2 fruit fly cellular contexts compared by ENCODE assay signal in genomic region chr3L:19564905-19565700, dm6.
TF ChIP-seq lines count a peak whose summit lies in the region.

No protein-coding gene starts in this region.

- TF ChIP-seq CTCF in whole organism, embryonic (GFP tag; optimal IDR thresholded peaks at IDR 0.05; lab: Kevin White, UChicago) = no peak

TF ChIP-seq in whole organism, embryonic, 481 proteins besides CTCF, POLR2A, EP300 and RAD21 (continues in another document):
- TF ChIP-seq CG9437 (GFP tag; optimal IDR thresholded peaks at IDR 0.05; lab: Kevin White, UChicago) (no peak), ken (GFP tag; IDR thresholded peaks at IDR 0.05; lab: Robert Waterston, UW) (0 out of 3 replicates have a peak, but pooled peaks have one; percentile 18), pros (GFP tag; optimal IDR thresholded peaks at IDR 0.05; lab: Kevin White, UChicago) (no peak), CG18262 (tag; optimal IDR thresholded peaks at IDR 0.05; lab: Kevin White, UChicago) (no peak), Pdp1 (GFP tag; optimal IDR thresholded peaks at IDR 0.05; lab: Kevin White, UChicago) (peak in 1 of 2 experiments; percentile 65), unpg (GFP tag; optimal IDR thresholded peaks at IDR 0.05; lab: Kevin White, UChicago) (no peak), gce (GFP tag; IDR thresholded peaks at IDR 0.05; lab: Robert Waterston, UW) (no peak), fd64A (GFP tag; optimal IDR thresholded peaks at IDR 0.05; lab: Kevin White, UChicago) (no peak), Hand (GFP tag; optimal IDR thresholded peaks at IDR 0.05; lab: Kevin White, UChicago) (no peak), eve (GFP tag; optimal IDR thresholded peaks at IDR 0.05; lab: Kevin White, UChicago) (peak in 1 of 2 experiments; percentile 75), CG17361 (GFP tag; IDR thresholded peaks at IDR 0.05; lab: Robert Waterston, UW) (no peak), pzg (GFP tag; optimal IDR thresholded peaks at IDR 0.05; lab: Kevin White, UChicago) (no peak), CG17186 (GFP tag; optimal IDR thresholded peaks at IDR 0.05; lab: Kevin White, UChicago) (no peak), mirr (GFP tag; optimal IDR thresholded peaks at IDR 0.05; lab: Kevin White, UChicago) (no peak), HLHmδ (GFP tag; optimal IDR thresholded peaks at IDR 0.05; lab: Kevin White, UChicago) (no peak), MBD-R2 (GFP tag; IDR thresholded peaks at IDR 0.05; lab: Robert Waterston, UW) (no peak), tin (GFP tag; optimal IDR thresholded peaks at IDR 0.05; lab: Kevin White, UChicago) (no peak), sug (tag; optimal IDR thresholded peaks at IDR 0.05; lab: Kevin White, UChicago) (peak; percentile 73), CG14014 (GFP tag; IDR thresholded peaks at IDR 0.05; lab: Robert Waterston, UW) (no peak), CG17612 (GFP tag; IDR thresholded peaks at IDR 0.05; lab: Robert Waterston, UW) (no peak), tio (GFP tag; optimal IDR thresholded peaks at IDR 0.05; lab: Kevin White, UChicago) (no peak), CG1529 (GFP tag; optimal IDR thresholded peaks at IDR 0.05; lab: Kevin White, UChicago) (no peak), CG33213 (GFP tag; optimal IDR thresholded peaks at IDR 0.05; lab: Kevin White, UChicago) (no peak), hkb (optimal IDR thresholded peaks at IDR 0.05; lab: Kevin White, UChicago) (no peak), hkb (GFP tag; IDR thresholded peaks at IDR 0.05; lab: Robert Waterston, UW) (no peak), maf-S (GFP tag; optimal IDR thresholded peaks at IDR 0.05; lab: Kevin White, UChicago) (no peak), sens (GFP tag; lab: Kevin White, UChicago) (peak; percentile 48), CG4328 (GFP tag; optimal IDR thresholded peaks at IDR 0.05; lab: Kevin White, UChicago) (no peak), CG13424 (tag; optimal IDR thresholded peaks at IDR 0.05; lab: Kevin White, UChicago) (no peak), usp (GFP tag; optimal IDR thresholded peaks at IDR 0.05; lab: Kevin White, UChicago) (no peak), tna (GFP tag; IDR thresholded peaks at IDR 0.05; lab: Robert Waterston, UW; ENCODE audit: partially characterized antibody) (no peak), lab (GFP tag; optimal IDR thresholded peaks at IDR 0.05; lab: Kevin White, UChicago) (no peak), CG14050 (GFP tag; IDR thresholded peaks at IDR 0.05; lab: Robert Waterston, UW) (no peak), CG6683 (GFP tag; optimal IDR thresholded peaks at IDR 0.05; lab: Kevin White, UChicago) (no peak), Asciz (GFP tag; optimal IDR thresholded peaks at IDR 0.05; lab: Kevin White, UChicago) (no peak), fu2 (GFP tag; optimal IDR thresholded peaks at IDR 0.05; lab: Kevin White, UChicago) (no peak), fd102C (GFP tag; optimal IDR thresholded peaks at IDR 0.05; lab: Kevin White, UChicago) (no peak), dati (GFP tag; IDR thresholded peaks at IDR 0.05; lab: Robert Waterston, UW) (no peak), YL-1 (GFP tag; optimal IDR thresholded peaks at IDR 0.05; lab: Kevin White, UChicago) (no peak), h (optimal IDR thresholded peaks at IDR 0.05; lab: Kevin White, UChicago) (no peak), Blimp-1 (GFP tag; optimal IDR thresholded peaks at IDR 0.05; lab: Kevin White, UChicago) (peak; percentile 62), crol (GFP tag; IDR thresholded peaks at IDR 0.05; lab: Robert Waterston, UW) (no peak), Med (GFP tag; lab: Kevin White, UChicago) (peak; percentile 50), CG1024 (GFP tag; IDR thresholded peaks at IDR 0.05; lab: Robert Waterston, UW) (no peak), CG12299 (tag; optimal IDR thresholded peaks at IDR 0.05; lab: Kevin White, UChicago) (no peak), CG11696 (GFP tag; IDR thresholded peaks at IDR 0.05; lab: Robert Waterston, UW) (no peak), CG12659 (GFP tag; optimal IDR thresholded peaks at IDR 0.05; lab: Kevin White, UChicago) (no peak), GATAe (GFP tag; conservative IDR thresholded peaks at IDR 0.05; lab: Robert Waterston, UW) (no peak), Awh (GFP tag; IDR thresholded peaks at IDR 0.05; lab: Robert Waterston, UW) (peak; percentile 75)

TF ChIP-seq in whole organism, pupa, 21 proteins besides CTCF, POLR2A, EP300 and RAD21:
- TF ChIP-seq EcR (GFP tag; optimal IDR thresholded peaks at IDR 0.05; lab: Kevin White, UChicago) = peak; percentile 14
- TF ChIP-seq CG32121 (GFP tag; IDR thresholded peaks at IDR 0.05; lab: Robert Waterston, UW) = no peak
